Fruit fly (Drosophila melanogaster) whole organism: Measurements from ENCODE around the gene Chchd2.

Source experiments
- Dll ChIP-seq: fragments of >200 bp; optimal IDR thresholded peaks from 2 replicates; lab custom pipeline; 2017
- EcR ChIP-seq, 2 experiments: fragments of >200 bp; optimal IDR thresholded peaks; 2 replicates each; lab custom pipeline; 2017; ENCODE audit warnings: missing biosample characterization in 2 of 2, missing genetic modification characterization in 2 of 2, missing genetic modification reagents in 2 of 2
- pan ChIP-seq: fragments of >200 bp; optimal IDR thresholded peaks from 2 replicates; lab custom pipeline; 2017
- psq ChIP-seq: fragments of >200 bp; optimal IDR thresholded peaks from 2 replicates; lab custom pipeline; 2017

- no peak for TF ChIP-seq Dll (lab: Kevin White, UChicago)
- TF ChIP-seq psq, result no peak
- no peak for TF ChIP-seq EcR (GFP tag; optimal IDR thresholded peaks at IDR 0.05; lab: Kevin White, UChicago)
- no peak for TF ChIP-seq pan (lab: Kevin White, UChicago)
Measured at dm6 chrX:17187495-17187894, 38.7 kb downstream of the Chchd2 start.
